Fruit fly (Drosophila melanogaster) whole organism, embryonic: ENCODE data around the gene CG10431.
A peak's percentile ranks its signal among the peaks of the same experiment; 100 is the strongest.

Experiments used
- Bgb ChIP-seq: fragments of 200-800 bp; sonication (Bioruptor generic); IDR thresholded peaks from 2 replicates; pipeline ENCODE4 v1.3.6; 2022; ENCODE audit warnings: missing biosample characterization, missing genetic modification characterization; ENCODE audit not compliant: partially characterized antibody
- CG10543 ChIP-seq: fragments of 200-800 bp; sonication (Bioruptor generic); optimal IDR thresholded peaks from 3 replicates; lab custom pipeline; 2017; ENCODE audit warnings: missing biosample characterization, mild to moderate bottlenecking, missing genetic modification characterization, moderate library complexity
- CG11093 ChIP-seq: fragments of 200-800 bp; sonication (Bioruptor generic); IDR thresholded peaks from 3 replicates; pipeline ENCODE4 v1.3.6; 2022; ENCODE audit warnings: missing biosample characterization, missing genetic modification characterization
- CG11247 ChIP-seq: fragments of 200-800 bp; sonication (Bioruptor generic); IDR thresholded peaks from 2 replicates; pipeline ENCODE4 v1.3.6; 2022; ENCODE audit warnings: missing biosample characterization, missing genetic modification characterization
- CG12155 ChIP-seq: fragments of 200-800 bp; sonication (Bioruptor generic); optimal IDR thresholded peaks from 3 replicates; lab custom pipeline; 2016; ENCODE audit warnings: missing biosample characterization, missing genetic modification characterization
- CG12942 ChIP-seq: fragments of 200-800 bp; sonication (Bioruptor generic); optimal IDR thresholded peaks from 3 replicates; lab custom pipeline; 2016; ENCODE audit warnings: missing biosample characterization, missing genetic modification characterization
- CG13296 ChIP-seq: fragments of 200-800 bp; sonication (Bioruptor generic); optimal IDR thresholded peaks from 3 replicates; lab custom pipeline; 2018; ENCODE audit warnings: missing biosample characterization, mild to moderate bottlenecking, missing genetic modification characterization
- CG13624 ChIP-seq: fragments of 200-800 bp; sonication (Bioruptor generic); optimal IDR thresholded peaks from 2 replicates; lab custom pipeline; 2016; ENCODE audit warnings: missing biosample characterization, missing genetic modification characterization
- CG13775 ChIP-seq: fragments of 200-800 bp; sonication (Bioruptor generic); optimal IDR thresholded peaks from 3 replicates; lab custom pipeline; 2017; ENCODE audit warnings: missing biosample characterization, mild to moderate bottlenecking, missing genetic modification characterization
- CG15696 ChIP-seq: fragments of 200-800 bp; sonication (Bioruptor generic); optimal IDR thresholded peaks from 2 replicates; lab custom pipeline; 2019; ENCODE audit warnings: missing biosample characterization, mild to moderate bottlenecking, missing genetic modification characterization, moderate library complexity
- CG17385 ChIP-seq: fragments of 200-800 bp; sonication (Bioruptor generic); optimal IDR thresholded peaks from 3 replicates; lab custom pipeline; 2018; ENCODE audit warnings: missing biosample characterization, mild to moderate bottlenecking, missing genetic modification characterization
- CG2120 ChIP-seq: fragments of 200-800 bp; sonication (Bioruptor generic); optimal IDR thresholded peaks from 3 replicates; lab custom pipeline; 2016; ENCODE audit warnings: missing biosample characterization, missing genetic modification characterization
- CG2678 ChIP-seq: fragments of 200-800 bp; sonication (Bioruptor generic); optimal IDR thresholded peaks from 3 replicates; lab custom pipeline; 2019; ENCODE audit warnings: missing biosample characterization, mild to moderate bottlenecking, missing genetic modification characterization, moderate library complexity
- CG33557 ChIP-seq: fragments of 200-800 bp; sonication (Bioruptor generic); optimal IDR thresholded peaks from 2 replicates; lab custom pipeline; 2019; ENCODE audit warnings: missing biosample characterization, mild to moderate bottlenecking, missing genetic modification characterization, moderate library complexity
- CG4820 ChIP-seq: fragments of 200-800 bp; sonication (Bioruptor generic); optimal IDR thresholded peaks from 3 replicates; lab custom pipeline; 2016; ENCODE audit warnings: missing biosample characterization, missing genetic modification characterization
- CG6254 ChIP-seq: fragments of 200-800 bp; sonication (Bioruptor generic); optimal IDR thresholded peaks from 3 replicates; lab custom pipeline; 2017; ENCODE audit warnings: mild to moderate bottlenecking, missing biosample characterization, missing genetic modification reagents, missing genetic modification characterization
- CG6689 ChIP-seq: fragments of 200-800 bp; sonication (Bioruptor generic); IDR thresholded peaks from 2 replicates; pipeline ENCODE4 v1.3.6; 2022; ENCODE audit warnings: missing biosample characterization, missing genetic modification characterization
- CG7556 ChIP-seq: fragments of 200-800 bp; sonication (Bioruptor generic); optimal IDR thresholded peaks from 2 replicates; lab custom pipeline; 2017; ENCODE audit warnings: missing biosample characterization, mild to moderate bottlenecking, missing genetic modification characterization
- CG8478 ChIP-seq: fragments of >200 bp; optimal IDR thresholded peaks from 2 replicates; lab custom pipeline; 2018
- CG9215 ChIP-seq: fragments of 200-800 bp; sonication (Bioruptor generic); IDR thresholded peaks from 2 replicates; pipeline ENCODE4 v1.3.6; 2022; ENCODE audit warnings: missing biosample characterization, missing genetic modification characterization
- CTCF ChIP-seq: fragments of 200-800 bp; sonication (Bioruptor generic); optimal IDR thresholded peaks from 2 replicates; lab custom pipeline; 2017; ENCODE audit warnings: missing biosample characterization, mild to moderate bottlenecking, missing genetic modification characterization, moderate library complexity
- Dfd ChIP-seq, 2 experiments: fragments of >200 bp; optimal IDR thresholded peaks; 2 replicates each; lab custom pipeline; 2017; ENCODE audit warnings: missing biosample characterization in 2 of 2, missing genetic modification characterization in 2 of 2
- Ets65A ChIP-seq: fragments of 200-800 bp; sonication (Bioruptor generic); peaks from one replicate; lab custom pipeline; 2016; ENCODE audit warnings: missing biosample characterization, missing genetic modification characterization
- Fer2 ChIP-seq: fragments of 200-800 bp; sonication (Bioruptor generic); optimal IDR thresholded peaks from 2 replicates; lab custom pipeline; 2018; ENCODE audit warnings: missing biosample characterization, mild to moderate bottlenecking, missing genetic modification characterization, moderate library complexity
- Gsc ChIP-seq: fragments of 200-800 bp; sonication (Bioruptor generic); IDR thresholded peaks from 2 replicates; pipeline ENCODE4 v1.3.6; 2022; ENCODE audit warnings: missing biosample characterization, missing genetic modification characterization
- HHEX ChIP-seq: fragments of 200-800 bp; sonication (Bioruptor generic); optimal IDR thresholded peaks from 3 replicates; lab custom pipeline; 2017; ENCODE audit warnings: missing biosample characterization, mild to moderate bottlenecking, missing genetic modification characterization, missing genetic modification reagents
- NfI ChIP-seq: fragments of 200-800 bp; sonication (Bioruptor generic); optimal IDR thresholded peaks from 3 replicates; lab custom pipeline; 2018; ENCODE audit warnings: missing biosample characterization, mild to moderate bottlenecking, missing genetic modification characterization, moderate library complexity
- Oaz ChIP-seq: fragments of 200-800 bp; sonication (Bioruptor generic); IDR thresholded peaks from 2 replicates; pipeline ENCODE4 v1.3.6; 2022; ENCODE audit warnings: missing biosample characterization, missing genetic modification characterization
- Oli ChIP-seq: fragments of 200-800 bp; sonication (Bioruptor generic); optimal IDR thresholded peaks from 2 replicates; lab custom pipeline; 2018; ENCODE audit warnings: missing biosample characterization, mild to moderate bottlenecking, missing genetic modification characterization, moderate library complexity
- Opbp ChIP-seq: fragments of 200-800 bp; sonication (Bioruptor generic); IDR thresholded peaks from 3 replicates; pipeline ENCODE4 v1.3.6; 2022; ENCODE audit warnings: missing biosample characterization, missing genetic modification characterization; ENCODE audit not compliant: partially characterized antibody
- Sox102F ChIP-seq: fragments of 200-800 bp; sonication (Bioruptor generic); optimal IDR thresholded peaks from 2 replicates; lab custom pipeline; 2018; ENCODE audit warnings: missing biosample characterization, mild to moderate bottlenecking, missing genetic modification characterization, moderate library complexity
- Vsx1 ChIP-seq: fragments of 200-800 bp; sonication (Bioruptor generic); optimal IDR thresholded peaks from 2 replicates; lab custom pipeline; 2017; ENCODE audit warnings: missing biosample characterization, mild to moderate bottlenecking, missing genetic modification characterization, missing genetic modification reagents
- bab2 ChIP-seq: fragments of 200-800 bp; sonication (Bioruptor generic); optimal IDR thresholded peaks from 2 replicates; lab custom pipeline; 2016; ENCODE audit warnings: missing biosample characterization, missing genetic modification characterization
- corto ChIP-seq: fragments of 200-800 bp; sonication (Bioruptor generic); optimal IDR thresholded peaks from 2 replicates; lab custom pipeline; 2016; ENCODE audit warnings: missing biosample characterization, mild to moderate bottlenecking, missing genetic modification characterization, moderate library complexity
- cwo ChIP-seq: fragments of 200-800 bp; sonication (Bioruptor generic); optimal IDR thresholded peaks from 3 replicates; lab custom pipeline; 2017; ENCODE audit warnings: missing biosample characterization, missing genetic modification characterization, mild to moderate bottlenecking, moderate library complexity, missing genetic modification reagents
- dan ChIP-seq: fragments of 200-800 bp; sonication (Bioruptor generic); IDR thresholded peaks from 2 replicates; pipeline ENCODE4 v1.3.6; 2022; ENCODE audit warnings: missing biosample characterization, missing genetic modification characterization
- danr ChIP-seq: fragments of 200-800 bp; sonication (Bioruptor generic); IDR thresholded peaks from 2 replicates; pipeline ENCODE4 v1.3.6; 2022; ENCODE audit warnings: missing biosample characterization, missing genetic modification characterization
- fru ChIP-seq: fragments of >200 bp; optimal IDR thresholded peaks from 2 replicates; lab custom pipeline; 2017
- her ChIP-seq: fragments of 200-800 bp; sonication (Bioruptor generic); optimal IDR thresholded peaks from 2 replicates; lab custom pipeline; 2016; ENCODE audit warnings: missing biosample characterization, missing genetic modification characterization
- hkb ChIP-seq, 2 experiments: fragments of 200-800 bp in 1 of 2; fragments of >200 bp in 1 of 2; sonication (Bioruptor generic) in 1 of 2; IDR thresholded peaks in 1 of 2; optimal IDR thresholded peaks in 1 of 2; 2 replicates each; pipeline versions ENCODE4 v1.3.6 to Lab custom; 2017 to 2022; ENCODE audit warnings: missing biosample characterization in 1 of 2, missing genetic modification characterization in 1 of 2
- knrl ChIP-seq: fragments of 200-800 bp; sonication (Bioruptor generic); IDR thresholded peaks from 3 replicates; pipeline ENCODE4 v1.3.6; 2022; ENCODE audit warnings: missing biosample characterization, missing genetic modification characterization; ENCODE audit not compliant: partially characterized antibody
- pita ChIP-seq: fragments of 200-800 bp; sonication (Bioruptor generic); optimal IDR thresholded peaks from 2 replicates; lab custom pipeline; 2017; ENCODE audit warnings: missing biosample characterization, mild to moderate bottlenecking, missing genetic modification characterization
- row ChIP-seq: fragments of 200-800 bp; sonication (Bioruptor generic); IDR thresholded peaks from 3 replicates; pipeline ENCODE4 v1.3.6; 2022; ENCODE audit warnings: missing biosample characterization, missing genetic modification characterization
- scrt ChIP-seq: fragments of 200-800 bp; sonication (Bioruptor generic); optimal IDR thresholded peaks from 2 replicates; lab custom pipeline; 2018; ENCODE audit warnings: missing biosample characterization, mild to moderate bottlenecking, missing genetic modification characterization, moderate library complexity
- sr ChIP-seq: fragments of 200-800 bp; sonication (Bioruptor generic); IDR thresholded peaks from 3 replicates; pipeline ENCODE4 v1.3.6; 2022; ENCODE audit warnings: missing biosample characterization, missing genetic modification characterization
- tio ChIP-seq: fragments of 200-800 bp; sonication (Bioruptor generic); optimal IDR thresholded peaks from 2 replicates; lab custom pipeline; 2017; ENCODE audit warnings: missing biosample characterization, missing genetic modification characterization, inconsistent platforms
- tll ChIP-seq, 2 experiments: fragments of 200-800 bp in 1 of 2; fragments of >200 bp in 1 of 2; sonication (Bioruptor generic) in 1 of 2; optimal IDR thresholded peaks; 2 replicates each; lab custom pipeline; 2017 to 2019; ENCODE audit warnings: missing biosample characterization in 2 of 2, missing genetic modification characterization in 2 of 2, mild to moderate bottlenecking in 1 of 2, moderate library complexity in 1 of 2
- vfl ChIP-seq: fragments of 200-800 bp; sonication (Bioruptor generic); optimal IDR thresholded peaks from 2 replicates; lab custom pipeline; 2016; ENCODE audit warnings: missing biosample characterization, missing genetic modification characterization
- zen2 ChIP-seq: fragments of 200-800 bp; sonication (Bioruptor generic); IDR thresholded peaks from 3 replicates; pipeline ENCODE4 v1.3.6; 2022; ENCODE audit warnings: missing biosample characterization, missing genetic modification characterization; ENCODE audit not compliant: partially characterized antibody

Gene CG10431

DNA sequence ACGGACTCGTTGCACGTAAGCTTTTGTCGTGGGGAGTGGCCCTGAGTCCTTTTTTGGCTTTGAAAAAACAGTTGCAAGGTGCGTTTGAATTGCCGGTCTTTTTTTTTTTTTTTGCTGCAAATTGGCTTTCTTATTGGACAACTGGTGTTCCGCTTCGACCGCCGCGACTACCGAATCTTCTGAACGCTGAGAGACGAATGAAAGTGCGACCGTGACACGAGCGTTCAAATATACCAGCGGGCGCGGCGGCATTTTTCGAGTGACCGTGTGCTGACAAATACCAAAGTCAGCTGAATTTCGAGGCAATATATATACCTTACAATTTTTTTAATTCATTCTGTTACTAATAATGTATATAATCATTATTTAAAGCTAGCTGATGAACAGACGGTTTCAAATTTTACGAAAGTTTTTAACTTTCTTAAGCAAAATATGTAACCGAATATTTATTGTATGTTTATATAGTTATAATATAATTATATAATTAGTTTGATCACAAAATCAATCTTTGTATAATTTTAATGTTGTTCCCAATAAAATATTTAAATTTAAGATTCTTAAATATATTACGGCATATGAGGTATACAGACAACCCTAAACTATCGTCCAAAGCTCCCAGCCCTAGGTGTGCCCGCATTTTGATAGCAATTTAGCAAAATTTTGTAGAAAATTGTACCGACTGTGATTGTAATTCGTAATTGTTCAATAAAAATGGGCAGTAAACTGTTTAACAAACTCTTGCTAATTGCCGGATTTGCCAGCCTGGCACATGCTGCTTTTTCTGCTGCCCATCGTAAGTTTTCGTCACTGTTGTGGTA is 12.8 kb downstream of the CG10431 start, which contains the start of the genes Swip-1 and EMC5 (continued):
- no peak for TF ChIP-seq vfl
- TF ChIP-seq tll (GFP tag; optimal IDR thresholded peaks at IDR 0.05; lab: Kevin White, UChicago): no peak
- TF ChIP-seq Sox102F (GFP tag; lab: Kevin White, UChicago): peak; percentile 68
- TF ChIP-seq CG10543 (GFP tag; lab: Kevin White, UChicago): peak; percentile 66
- TF ChIP-seq cwo (GFP tag; lab: Kevin White, UChicago): no peak
- TF ChIP-seq CG13296 (GFP tag; lab: Kevin White, UChicago): peak; percentile 49
- no peak for TF ChIP-seq danr (GFP tag; lab: Robert Waterston, UW)
- TF ChIP-seq fru (lab: Kevin White, UChicago): no peak
- peak; percentile 64 for TF ChIP-seq CG11247
- TF ChIP-seq sr (GFP tag; lab: Robert Waterston, UW): peak; percentile 35; the same call in 1 of the 3 replicates
- TF ChIP-seq CG13775: peak; percentile 76
- TF ChIP-seq CG2678 (tag; lab: Kevin White, UChicago): peak; percentile 80
- peak; percentile 60 for TF ChIP-seq CG15696 (tag; lab: Kevin White, UChicago)
- TF ChIP-seq Dfd (GFP tag; optimal IDR thresholded peaks at IDR 0.05; lab: Kevin White, UChicago): no peak
- TF ChIP-seq tio (GFP tag; lab: Kevin White, UChicago): peak; percentile 17
- peak; percentile 50 for TF ChIP-seq CG12942
- no peak for TF ChIP-seq bab2 (GFP tag; lab: Kevin White, UChicago)
- TF ChIP-seq Vsx1 (GFP tag; lab: Kevin White, UChicago): peak; percentile 45
- peak; percentile 43 for TF ChIP-seq CG4820
- peak; percentile 19 for TF ChIP-seq CG6254 (GFP tag; lab: Kevin White, UChicago)
- TF ChIP-seq scrt: peak; percentile 33
- TF ChIP-seq Bgb (GFP tag; lab: Robert Waterston, UW): peak; percentile 47
- TF ChIP-seq pita (GFP tag; lab: Kevin White, UChicago): no peak
- peak; percentile 44; the same call in 1 of the 3 replicates for TF ChIP-seq knrl (GFP tag; lab: Robert Waterston, UW)
- TF ChIP-seq Gsc: no peak
- peak; percentile 58 for TF ChIP-seq CG33557 (GFP tag; lab: Kevin White, UChicago)
- TF ChIP-seq CG11093 (GFP tag; lab: Robert Waterston, UW): no peak
- TF ChIP-seq HHEX (GFP tag; lab: Kevin White, UChicago): peak; percentile 35
- TF ChIP-seq row (GFP tag; lab: Robert Waterston, UW): peak; percentile 82
- TF ChIP-seq Fer2 (tag; lab: Kevin White, UChicago): peak; percentile 28
- TF ChIP-seq CG9215 (GFP tag; lab: Robert Waterston, UW): peak; percentile 56
- TF ChIP-seq dan (GFP tag; lab: Robert Waterston, UW): no peak
- peak; percentile 41; the same call in 2 of the 3 replicates for TF ChIP-seq Opbp (GFP tag; lab: Robert Waterston, UW)
- peak; percentile 66 for TF ChIP-seq CG6689 (GFP tag; lab: Robert Waterston, UW)
- TF ChIP-seq CG8478 (lab: Kevin White, UChicago): no peak
- TF ChIP-seq CG2120: peak; percentile 54
- no peak for TF ChIP-seq corto (GFP tag; lab: Kevin White, UChicago)
- peak; percentile 30 for TF ChIP-seq CG17385 (GFP tag; lab: Kevin White, UChicago)
- no peak for TF ChIP-seq her (GFP tag; lab: Kevin White, UChicago)
- TF ChIP-seq Oli (tag; lab: Kevin White, UChicago): peak; percentile 24
- peak; percentile 62 for TF ChIP-seq CG7556 (GFP tag; lab: Kevin White, UChicago)
- TF ChIP-seq zen2 (GFP tag; lab: Robert Waterston, UW): 0 out of 3 replicates have a peak, but pooled peaks have one; percentile 16
- TF ChIP-seq Ets65A (GFP tag; lab: Kevin White, UChicago): peak; percentile 87
- TF ChIP-seq CG12155: peak; percentile 38
- no peak for TF ChIP-seq Oaz (GFP tag; lab: Robert Waterston, UW)
- peak; percentile 2 for TF ChIP-seq NfI (GFP tag; lab: Kevin White, UChicago)
- peak; percentile 11 for TF ChIP-seq CG13624
- TF ChIP-seq hkb (optimal IDR thresholded peaks at IDR 0.05; lab: Kevin White, UChicago): no peak
- TF ChIP-seq hkb (GFP tag; IDR thresholded peaks at IDR 0.05; lab: Robert Waterston, UW): no peak
- TF ChIP-seq CTCF (GFP tag; lab: Kevin White, UChicago): no peak
